Worm (Caenorhabditis elegans): ENCODE data around the gene ZK563.7.
A peak's percentile ranks its signal among the peaks of the same experiment; 100 is the strongest.

ce11 chrX:3371264-3371663 is 9.0 kb upstream of the ZK563.7 start:
- TF ChIP-seq R02D3.7 (tag; optimal IDR thresholded peaks at IDR 0.05) (no peak), Y75B8A.6 (GFP tag; IDR thresholded peaks at IDR 0.05) (no peak), daf-16 (GFP tag; optimal IDR thresholded peaks at IDR 0.05) (peak; percentile 45 to 82), daf-16 (tag; optimal IDR thresholded peaks at IDR 0.05) (peak; percentile 89), tra-1 (GFP tag; IDR thresholded peaks at IDR 0.05) (peak; percentile 72; the same call in 1 of the 2 replicates)

Measured in whole organism, L4 larva.